Comparison of ENCODE assay signal across 1 fruit fly cellular context in the genomic region with DNA sequence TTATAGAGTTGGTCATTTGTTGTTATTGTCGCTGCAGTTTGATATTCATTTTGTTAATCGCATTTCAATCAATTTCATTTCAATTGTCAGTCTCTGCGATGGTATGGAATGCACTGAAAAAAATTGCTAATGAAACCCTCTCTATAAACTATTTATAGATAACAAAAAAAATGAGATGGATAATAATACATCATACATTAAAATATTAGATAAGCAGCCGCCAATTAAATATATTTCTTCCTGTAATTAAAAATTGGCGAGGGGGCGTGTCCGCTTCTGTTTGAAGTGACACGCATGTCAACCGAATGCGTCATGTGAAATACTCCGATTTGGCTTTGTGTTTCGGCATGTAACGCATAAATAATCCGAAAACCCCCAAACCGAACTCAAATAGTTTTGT.
A peak's percentile ranks its signal among the peaks of the same experiment; 100 is the strongest.
TF ChIP-seq lines count a peak whose summit lies in the region.

No protein-coding gene starts in this region.

TF ChIP-seq in whole organism, embryonic, 481 proteins besides CTCF, POLR2A, EP300 and RAD21 (continued from another document):
- peak; percentile 2 for TF ChIP-seq phol (tag; optimal IDR thresholded peaks at IDR 0.05; lab: Kevin White, UChicago)
- TF ChIP-seq CG14441 (GFP tag; IDR thresholded peaks at IDR 0.05; lab: Robert Waterston, UW), result peak; percentile 41
- peak; percentile 16 for TF ChIP-seq oc (tag; optimal IDR thresholded peaks at IDR 0.05; lab: Kevin White, UChicago)
- peak; percentile 49 for TF ChIP-seq CG10366 (GFP tag; IDR thresholded peaks at IDR 0.05; lab: Robert Waterston, UW)
- no peak for TF ChIP-seq Sry-δ (GFP tag; optimal IDR thresholded peaks at IDR 0.05; lab: Kevin White, UChicago)
- TF ChIP-seq CG13424 (tag; optimal IDR thresholded peaks at IDR 0.05; lab: Kevin White, UChicago), result peak; percentile 7
- peak; percentile 48; the same call in 1 of the 3 replicates for TF ChIP-seq ase (GFP tag; IDR thresholded peaks at IDR 0.05; lab: Robert Waterston, UW)
- peak; percentile 17; the same call in 1 of the 2 replicates for TF ChIP-seq CG31441 (GFP tag; IDR thresholded peaks at IDR 0.05; lab: Robert Waterston, UW)
- no peak for TF ChIP-seq Hr3 (GFP tag; optimal IDR thresholded peaks at IDR 0.05; lab: Kevin White, UChicago)
- peak; percentile 55 for TF ChIP-seq Sox102F (GFP tag; optimal IDR thresholded peaks at IDR 0.05; lab: Kevin White, UChicago)
- peak; percentile 16 for TF ChIP-seq Asciz (GFP tag; optimal IDR thresholded peaks at IDR 0.05; lab: Kevin White, UChicago)
TF ChIP-seq in whole organism, embryonic: peak in this region for 32.
